Fruit fly (Drosophila melanogaster) whole organism, embryonic: ENCODE data around the gene upSET.

ENCODE experiments used
- CG10462 ChIP-seq: fragments of 200-800 bp; sonication (Bioruptor generic); optimal IDR thresholded peaks from 2 replicates; lab custom pipeline; 2016; ENCODE audit warnings: missing biosample characterization, missing genetic modification characterization
- CG12659 ChIP-seq: fragments of 200-800 bp; sonication (Bioruptor generic); optimal IDR thresholded peaks from 3 replicates; lab custom pipeline; 2017; ENCODE audit warnings: mild to moderate bottlenecking, missing biosample characterization, missing genetic modification reagents, missing genetic modification characterization
- CG12744 ChIP-seq: fragments of 200-800 bp; sonication (Bioruptor generic); optimal IDR thresholded peaks from 2 replicates; lab custom pipeline; 2016; ENCODE audit warnings: missing biosample characterization, missing genetic modification characterization
- CG13123 ChIP-seq: fragments of 200-800 bp; sonication (Bioruptor generic); optimal IDR thresholded peaks from 2 replicates; lab custom pipeline; 2016; ENCODE audit warnings: missing biosample characterization, missing genetic modification characterization
- CG13894 ChIP-seq: fragments of 200-800 bp; sonication (Bioruptor generic); optimal IDR thresholded peaks from 3 replicates; lab custom pipeline; 2018; ENCODE audit warnings: missing biosample characterization, mild to moderate bottlenecking, missing genetic modification characterization, moderate library complexity
- CG15514 ChIP-seq: fragments of 200-800 bp; sonication (Bioruptor generic); optimal IDR thresholded peaks from 3 replicates; lab custom pipeline; 2017; ENCODE audit warnings: missing biosample characterization, missing genetic modification characterization, mild to moderate bottlenecking, moderate library complexity, missing genetic modification reagents
- CG16779 ChIP-seq: fragments of 200-800 bp; sonication (Bioruptor generic); IDR thresholded peaks from 2 replicates; pipeline ENCODE4 v1.3.6; 2022; ENCODE audit warnings: missing biosample characterization, missing genetic modification characterization
- CG17328 ChIP-seq: fragments of 200-800 bp; sonication (Bioruptor generic); IDR thresholded peaks from 2 replicates; pipeline ENCODE4 v1.3.6; 2022; ENCODE audit warnings: missing biosample characterization, missing genetic modification characterization
- CG17385 ChIP-seq: fragments of 200-800 bp; sonication (Bioruptor generic); optimal IDR thresholded peaks from 3 replicates; lab custom pipeline; 2018; ENCODE audit warnings: missing biosample characterization, mild to moderate bottlenecking, missing genetic modification characterization
- CG17912 ChIP-seq: fragments of 200-800 bp; sonication (Bioruptor generic); optimal IDR thresholded peaks from 2 replicates; lab custom pipeline; 2018; ENCODE audit warnings: missing biosample characterization, mild to moderate bottlenecking, missing genetic modification characterization
- CG2712 ChIP-seq: fragments of 200-800 bp; optimal IDR thresholded peaks from 3 replicates; lab custom pipeline; 2019; ENCODE audit warnings: missing biosample characterization, mild to moderate bottlenecking, missing genetic modification characterization, moderate library complexity
- CG32532 ChIP-seq: fragments of 200-800 bp; sonication (Bioruptor generic); IDR thresholded peaks from 2 replicates; pipeline ENCODE4 v1.3.6; 2022; ENCODE audit warnings: missing biosample characterization, missing genetic modification characterization
- CG32772 ChIP-seq: fragments of 200-800 bp; sonication (Bioruptor generic); IDR thresholded peaks from 2 replicates; pipeline ENCODE4 v1.3.6; 2022; ENCODE audit warnings: missing biosample characterization, missing genetic modification characterization
- CG5953 ChIP-seq: fragments of 200-800 bp; sonication (Bioruptor generic); IDR thresholded peaks from 2 replicates; pipeline ENCODE4 v1.3.6; 2022; ENCODE audit warnings: missing biosample characterization, missing genetic modification characterization
- CG6654 ChIP-seq: fragments of 200-800 bp; sonication (Bioruptor generic); optimal IDR thresholded peaks from 2 replicates; lab custom pipeline; 2017; ENCODE audit warnings: missing biosample characterization, mild to moderate bottlenecking, missing genetic modification characterization
- CG7357 ChIP-seq: fragments of 200-800 bp; sonication (Bioruptor generic); IDR thresholded peaks from 3 replicates; pipeline ENCODE4 v1.3.6; 2022; ENCODE audit warnings: missing biosample characterization, missing genetic modification characterization
- CG8388 ChIP-seq: fragments of 200-800 bp; sonication (Bioruptor generic); optimal IDR thresholded peaks from 2 replicates; lab custom pipeline; 2019; ENCODE audit warnings: missing biosample characterization, mild to moderate bottlenecking, missing genetic modification characterization, moderate library complexity
- CG8765 ChIP-seq: fragments of 200-800 bp; sonication (Bioruptor generic); IDR thresholded peaks from 2 replicates; pipeline ENCODE4 v1.3.6; 2022; ENCODE audit warnings: missing biosample characterization, missing genetic modification characterization
- CG9876 ChIP-seq: fragments of 200-800 bp; sonication (Bioruptor generic); optimal IDR thresholded peaks from 2 replicates; lab custom pipeline; 2016; ENCODE audit warnings: missing biosample characterization, missing genetic modification characterization
- Ets97D ChIP-seq: fragments of 200-800 bp; sonication (Bioruptor generic); optimal IDR thresholded peaks from 3 replicates; lab custom pipeline; 2016; ENCODE audit warnings: missing biosample characterization, missing genetic modification characterization
- Fer3 ChIP-seq: fragments of 200-800 bp; sonication (Bioruptor generic); optimal IDR thresholded peaks from 2 replicates; lab custom pipeline; 2018; ENCODE audit warnings: missing biosample characterization, mild to moderate bottlenecking, missing genetic modification characterization, moderate library complexity
- H2.0 ChIP-seq: fragments of 200-800 bp; sonication (Bioruptor generic); IDR thresholded peaks from 2 replicates; pipeline ENCODE4 v1.3.6; 2022; ENCODE audit warnings: missing biosample characterization, missing genetic modification characterization
- HHEX ChIP-seq: fragments of 200-800 bp; sonication (Bioruptor generic); optimal IDR thresholded peaks from 3 replicates; lab custom pipeline; 2017; ENCODE audit warnings: missing biosample characterization, mild to moderate bottlenecking, missing genetic modification characterization, missing genetic modification reagents
- HLHmδ ChIP-seq: fragments of 200-800 bp; sonication (Bioruptor generic); optimal IDR thresholded peaks from 2 replicates; lab custom pipeline; 2018; ENCODE audit warnings: missing biosample characterization, mild to moderate bottlenecking, missing genetic modification characterization, moderate library complexity
- Hr39 ChIP-seq: fragments of >200 bp; optimal IDR thresholded peaks from 2 replicates; lab custom pipeline; 2017
- Hr78 ChIP-seq, 2 experiments: fragments of 200-800 bp in 1 of 2; fragments of >200 bp in 1 of 2; sonication (Bioruptor generic) in 1 of 2; optimal IDR thresholded peaks; 2 replicates each; lab custom pipeline; 2017 to 2019; ENCODE audit warnings: missing biosample characterization in 2 of 2, missing genetic modification characterization in 2 of 2, mild to moderate bottlenecking in 1 of 2, moderate library complexity in 1 of 2
- Med ChIP-seq: fragments of 200-800 bp; sonication (Bioruptor generic); peaks from one replicate; lab custom pipeline; 2016; ENCODE audit warnings: missing biosample characterization, missing genetic modification characterization, mild to moderate bottlenecking, inconsistent platforms, moderate library complexity
- Neu2 ChIP-seq: fragments of 200-800 bp; sonication (Bioruptor generic); optimal IDR thresholded peaks from 3 replicates; lab custom pipeline; 2016; ENCODE audit warnings: missing biosample characterization, missing genetic modification characterization, borderline replicate concordance
- Nf-YA ChIP-seq: fragments of 200-800 bp; sonication (Bioruptor generic); IDR thresholded peaks from 2 replicates; pipeline ENCODE4 v1.3.6; 2022; ENCODE audit warnings: missing biosample characterization, missing genetic modification characterization
- Six4 ChIP-seq: fragments of 200-800 bp; sonication (Bioruptor generic); optimal IDR thresholded peaks from 2 replicates; lab custom pipeline; 2016; ENCODE audit warnings: missing biosample characterization, missing genetic modification characterization
- ap ChIP-seq: fragments of 200-800 bp; sonication (Bioruptor generic); IDR thresholded peaks from 2 replicates; pipeline ENCODE4 v1.3.6; 2022; ENCODE audit warnings: missing biosample characterization, missing genetic modification characterization
- bowl ChIP-seq: fragments of 200-800 bp; sonication (Bioruptor generic); IDR thresholded peaks from 2 replicates; pipeline ENCODE4 v1.3.6; 2022; ENCODE audit warnings: missing biosample characterization, missing genetic modification characterization
- br ChIP-seq: fragments of >200 bp; optimal IDR thresholded peaks from 2 replicates; lab custom pipeline; 2017
- caup ChIP-seq: fragments of 200-800 bp; sonication (Bioruptor generic); optimal IDR thresholded peaks from 3 replicates; lab custom pipeline; 2017; ENCODE audit warnings: missing biosample characterization, mild to moderate bottlenecking, missing genetic modification characterization, moderate library complexity; ENCODE audit not compliant: severe bottlenecking
- cwo ChIP-seq: fragments of 200-800 bp; sonication (Bioruptor generic); optimal IDR thresholded peaks from 3 replicates; lab custom pipeline; 2017; ENCODE audit warnings: missing biosample characterization, missing genetic modification characterization, mild to moderate bottlenecking, moderate library complexity, missing genetic modification reagents
- dimm ChIP-seq: fragments of 200-800 bp; sonication (Bioruptor generic); IDR thresholded peaks from 2 replicates; pipeline ENCODE4 v1.3.6; 2022; ENCODE audit warnings: missing biosample characterization, missing genetic modification characterization
- emc ChIP-seq: fragments of 200-800 bp; sonication (Bioruptor generic); optimal IDR thresholded peaks from 2 replicates; lab custom pipeline; 2016; ENCODE audit warnings: missing biosample characterization, missing genetic modification characterization
- exex ChIP-seq: fragments of 200-800 bp; sonication (Bioruptor generic); optimal IDR thresholded peaks from 4 replicates; lab custom pipeline; 2018; ENCODE audit warnings: missing biosample characterization, mild to moderate bottlenecking, missing genetic modification characterization, moderate library complexity
- gfzf ChIP-seq: fragments of 200-800 bp; sonication (Bioruptor generic); optimal IDR thresholded peaks from 2 replicates; lab custom pipeline; 2016; ENCODE audit warnings: missing biosample characterization, mild to moderate bottlenecking, missing genetic modification characterization, moderate library complexity
- ind ChIP-seq: fragments of 200-800 bp; sonication (Bioruptor generic); optimal IDR thresholded peaks from 3 replicates; lab custom pipeline; 2016; ENCODE audit warnings: missing biosample characterization, missing genetic modification characterization
- lab ChIP-seq: fragments of 200-800 bp; sonication (Bioruptor generic); optimal IDR thresholded peaks from 3 replicates; lab custom pipeline; 2017; ENCODE audit warnings: missing biosample characterization, missing genetic modification characterization, mild to moderate bottlenecking, moderate library complexity, missing genetic modification reagents
- lmd ChIP-seq: fragments of 200-800 bp; sonication (Bioruptor generic); IDR thresholded peaks from 2 replicates; pipeline ENCODE4 v1.3.6; 2022; ENCODE audit warnings: missing biosample characterization, missing genetic modification characterization
- mld ChIP-seq: fragments of 200-800 bp; sonication (Bioruptor generic); IDR thresholded peaks from 3 replicates; pipeline ENCODE4 v1.3.6; 2022; ENCODE audit warnings: missing biosample characterization, missing genetic modification characterization; ENCODE audit not compliant: partially characterized antibody
- nerfin-2 ChIP-seq: fragments of 200-800 bp; sonication (Bioruptor generic); IDR thresholded peaks from 2 replicates; pipeline ENCODE4 v1.3.6; 2022; ENCODE audit warnings: missing biosample characterization, missing genetic modification characterization; ENCODE audit not compliant: partially characterized antibody
- nmo ChIP-seq: fragments of 200-800 bp; sonication (Bioruptor generic); optimal IDR thresholded peaks from 2 replicates; lab custom pipeline; 2018; ENCODE audit warnings: missing biosample characterization, mild to moderate bottlenecking, missing genetic modification characterization, moderate library complexity
- pan ChIP-seq, 4 experiments: fragments of >200 bp in 3 of 4; fragments of 200-800 bp in 1 of 4; sonication (Bioruptor generic) in 1 of 4; optimal IDR thresholded peaks in 3 of 4; IDR thresholded peaks in 1 of 4; 2 replicates each; pipeline versions ENCODE4 v1.3.6 to Lab custom; 2017 to 2022; ENCODE audit warnings: missing biosample characterization in 2 of 4, missing genetic modification characterization in 2 of 4, mixed read lengths in 1 of 4
- pnt ChIP-seq: fragments of 200-800 bp; sonication (Bioruptor generic); optimal IDR thresholded peaks from 3 replicates; lab custom pipeline; 2016; ENCODE audit warnings: missing biosample characterization, missing genetic modification characterization
- repo ChIP-seq: fragments of 200-800 bp; sonication (Bioruptor generic); optimal IDR thresholded peaks from 2 replicates; lab custom pipeline; 2016; ENCODE audit warnings: missing biosample characterization, missing genetic modification characterization
- unpg ChIP-seq: fragments of 200-800 bp; sonication (Bioruptor generic); optimal IDR thresholded peaks from 3 replicates; lab custom pipeline; 2018; ENCODE audit warnings: missing biosample characterization, mild to moderate bottlenecking, missing genetic modification characterization, moderate library complexity
- usp ChIP-seq: fragments of >200 bp; optimal IDR thresholded peaks from 2 replicates; lab custom pipeline; 2017; ENCODE audit warnings: missing biosample characterization, missing genetic modification characterization

The upSET gene

dm6 chr3L:14053073-14053643 is 51.2 kb downstream of the upSET start, which contains the start of the genes CG13484 and Frl (continued):
- TF ChIP-seq bowl (GFP tag; lab: Robert Waterston, UW) = peak; percentile 32; the same call in 1 of the 2 replicates
- peak; percentile 14 for TF ChIP-seq caup
- peak; percentile 70 for TF ChIP-seq nmo
- TF ChIP-seq CG13123 (GFP tag; lab: Kevin White, UChicago) = no peak
- peak; percentile 53 for TF ChIP-seq HLHmδ (GFP tag; lab: Kevin White, UChicago)
- TF ChIP-seq CG9876 (GFP tag; lab: Kevin White, UChicago) = peak; percentile 43
- peak; percentile 71 for TF ChIP-seq CG13894 (tag; lab: Kevin White, UChicago)
- peak; percentile 69 for TF ChIP-seq CG15514 (GFP tag; lab: Kevin White, UChicago)
- TF ChIP-seq pnt (GFP tag; lab: Kevin White, UChicago) = peak; percentile 13
- peak; percentile 55 for TF ChIP-seq exex (tag; lab: Kevin White, UChicago)
- TF ChIP-seq CG7357 (GFP tag; lab: Robert Waterston, UW) = no peak
- peak; percentile 89 for TF ChIP-seq CG12659 (GFP tag; lab: Kevin White, UChicago)
- TF ChIP-seq CG5953 (GFP tag; lab: Robert Waterston, UW) = no peak
- no peak for TF ChIP-seq H2.0 (GFP tag; lab: Robert Waterston, UW)
- peak; percentile 43 for TF ChIP-seq CG2712 (tag; lab: Kevin White, UChicago)
- TF ChIP-seq Ets97D (GFP tag; lab: Kevin White, UChicago) = peak; percentile 82
- peak; percentile 41 for TF ChIP-seq repo
- TF ChIP-seq CG17912 (GFP tag; lab: Kevin White, UChicago) = no peak
- TF ChIP-seq CG10462 (GFP tag; lab: Kevin White, UChicago) = no peak
- TF ChIP-seq Neu2 = no peak
- TF ChIP-seq lmd (GFP tag; lab: Robert Waterston, UW) = peak; percentile 13; the same call in 1 of the 2 replicates
- TF ChIP-seq CG17328 (GFP tag; lab: Robert Waterston, UW) = peak; percentile 39

- TF ChIP-seq pan (optimal IDR thresholded peaks at IDR 0.05; lab: Kevin White, UChicago) = no peak
- TF ChIP-seq pan (GFP tag; optimal IDR thresholded peaks at IDR 0.05 in 1 of 2, IDR thresholded peaks at IDR 0.05 in 1 of 2) = no peak
- no peak for TF ChIP-seq gfzf (GFP tag; lab: Kevin White, UChicago)
- 0 out of 2 replicates have a peak, but pooled peaks have one; percentile 10 for TF ChIP-seq CG32532 (GFP tag; lab: Robert Waterston, UW)
- no peak for TF ChIP-seq ind (GFP tag; lab: Kevin White, UChicago)
- TF ChIP-seq usp = no peak
- no peak for TF ChIP-seq cwo (GFP tag; lab: Kevin White, UChicago)
- no peak for TF ChIP-seq lab
- TF ChIP-seq CG32772 = no peak
- peak; percentile 78 for TF ChIP-seq Hr39 (lab: Kevin White, UChicago)
- TF ChIP-seq unpg (GFP tag; lab: Kevin White, UChicago) = no peak
- no peak for TF ChIP-seq Fer3
- no peak for TF ChIP-seq CG8388 (GFP tag; lab: Kevin White, UChicago)
- TF ChIP-seq mld = 0 out of 3 replicates have a peak, but pooled peaks have one; percentile 10
- no peak for TF ChIP-seq CG8765
- peak; percentile 27 for TF ChIP-seq Med (GFP tag; lab: Kevin White, UChicago)
- TF ChIP-seq Six4 (GFP tag; lab: Kevin White, UChicago) = no peak
- TF ChIP-seq CG6654 (GFP tag; lab: Kevin White, UChicago) = no peak
- TF ChIP-seq Hr78 (GFP tag; optimal IDR thresholded peaks at IDR 0.05; lab: Kevin White, UChicago) = no peak
- no peak for TF ChIP-seq CG16779 (GFP tag; lab: Robert Waterston, UW)
- TF ChIP-seq dimm (GFP tag; lab: Robert Waterston, UW) = no peak
- TF ChIP-seq nerfin-2 = 0 out of 2 replicates have a peak, but pooled peaks have one; percentile 14
- no peak for TF ChIP-seq HHEX (GFP tag; lab: Kevin White, UChicago)
- TF ChIP-seq ap (GFP tag; lab: Robert Waterston, UW) = 0 out of 2 replicates have a peak, but pooled peaks have one; percentile 18
- no peak for TF ChIP-seq CG17385 (GFP tag; lab: Kevin White, UChicago)
- no peak for TF ChIP-seq emc (GFP tag; lab: Kevin White, UChicago)
- no peak for TF ChIP-seq br
- TF ChIP-seq Nf-YA (GFP tag; lab: Robert Waterston, UW) = no peak
- no peak for TF ChIP-seq CG12744
Measured at dm6 chr3L:14053806-14054205, 51.9 kb downstream of the upSET start.
